Fruit fly (Drosophila melanogaster) whole organism, prepupa: ENCODE measurements around the gene Baldspot.
A peak's percentile ranks its signal among the peaks of the same experiment; 100 is the strongest.

Source experiments
- CG11294 ChIP-seq: fragments of 200-800 bp; sonication (Bioruptor generic); IDR thresholded peaks from 2 replicates; pipeline ENCODE4 v1.3.6; 2022; ENCODE audit warnings: missing biosample characterization, missing genetic modification characterization
- CG11902 ChIP-seq: fragments of 200-800 bp; sonication (Bioruptor generic); optimal IDR thresholded peaks from 3 replicates; lab custom pipeline; 2016; ENCODE audit warnings: missing biosample characterization, missing genetic modification characterization
- CG16779 ChIP-seq: fragments of 200-800 bp; sonication (Bioruptor generic); optimal IDR thresholded peaks from 3 replicates; lab custom pipeline; 2017; ENCODE audit warnings: missing biosample characterization, mild to moderate bottlenecking, missing genetic modification characterization
- CG6808 ChIP-seq: fragments of 200-800 bp; sonication (Bioruptor generic); optimal IDR thresholded peaks from 3 replicates; lab custom pipeline; 2017; ENCODE audit warnings: missing biosample characterization, missing genetic modification characterization, mild to moderate bottlenecking, moderate library complexity, missing genetic modification reagents
- CG7368 ChIP-seq: fragments of 200-800 bp; sonication (Bioruptor generic); optimal IDR thresholded peaks from 3 replicates; lab custom pipeline; 2016; ENCODE audit warnings: missing biosample characterization, missing genetic modification characterization
- Eip93F ChIP-seq: fragments of 200-800 bp; sonication (Bioruptor generic); optimal IDR thresholded peaks from 2 replicates; lab custom pipeline; 2016; ENCODE audit warnings: missing biosample characterization, mild to moderate bottlenecking, missing genetic modification characterization
- Gug ChIP-seq: fragments of 200-800 bp; sonication (Bioruptor generic); IDR thresholded peaks from 2 replicates; pipeline ENCODE4 v1.3.6; 2022; ENCODE audit warnings: missing biosample characterization, missing genetic modification characterization
- Hr38 ChIP-seq: sonication (Bioruptor generic); optimal IDR thresholded peaks from 2 replicates; lab custom pipeline; 2016; ENCODE audit warnings: missing biosample characterization, missing genetic modification characterization
- Hr4 ChIP-seq: fragments of 200-800 bp; sonication (Bioruptor generic); optimal IDR thresholded peaks from 3 replicates; lab custom pipeline; 2016; ENCODE audit warnings: missing biosample characterization, missing genetic modification characterization
- Sox102F ChIP-seq: fragments of 200-800 bp; sonication (Bioruptor generic); optimal IDR thresholded peaks from 2 replicates; lab custom pipeline; 2016; ENCODE audit warnings: missing biosample characterization, mild to moderate bottlenecking, missing genetic modification characterization
- acj6 ChIP-seq: fragments of 200-800 bp; sonication (Bioruptor generic); optimal IDR thresholded peaks from 3 replicates; lab custom pipeline; 2016; ENCODE audit warnings: missing biosample characterization, missing genetic modification characterization
- net ChIP-seq: fragments of 200-800 bp; sonication (Bioruptor generic); optimal IDR thresholded peaks from 3 replicates; lab custom pipeline; 2016; ENCODE audit warnings: missing biosample characterization, missing genetic modification characterization
- svp ChIP-seq: fragments of 200-800 bp; sonication (Bioruptor generic); peaks from one replicate; lab custom pipeline; 2016; ENCODE audit warnings: missing biosample characterization, missing genetic modification characterization
- topi ChIP-seq: fragments of 200-800 bp; sonication (Bioruptor generic); optimal IDR thresholded peaks from 3 replicates; lab custom pipeline; 2016; ENCODE audit warnings: missing biosample characterization, missing genetic modification characterization

- TF ChIP-seq CG16779: no peak
- TF ChIP-seq net (GFP tag; lab: Kevin White, UChicago): no peak
- no peak for TF ChIP-seq Hr38 (GFP tag; lab: Kevin White, UChicago)
- TF ChIP-seq acj6 (GFP tag; lab: Kevin White, UChicago): no peak
- TF ChIP-seq CG6808 (GFP tag; lab: Kevin White, UChicago): no peak
- no peak for TF ChIP-seq CG11902 (GFP tag; lab: Kevin White, UChicago)
- TF ChIP-seq Hr4 (GFP tag; lab: Kevin White, UChicago): no peak
- TF ChIP-seq Sox102F: no peak
- TF ChIP-seq svp (GFP tag; lab: Kevin White, UChicago): no peak
- no peak for TF ChIP-seq topi (GFP tag; lab: Kevin White, UChicago)
- no peak for TF ChIP-seq CG11294 (GFP tag; lab: Robert Waterston, UW)
- no peak for TF ChIP-seq CG7368 (GFP tag; lab: Kevin White, UChicago)
- TF ChIP-seq Gug (GFP tag; lab: Robert Waterston, UW): no peak
- peak; percentile 60 for TF ChIP-seq Eip93F (GFP tag; lab: Kevin White, UChicago)
Observed at dm6 chr3L:16682371-16682770, 21.0 kb upstream of the Baldspot start.
